Fruit fly (Drosophila melanogaster) whole organism, embryonic: Measurements from ENCODE around the gene snu.
A peak's percentile ranks its signal among the peaks of the same experiment; 100 is the strongest.

Source experiments
- CG10209 ChIP-seq: fragments of 200-800 bp; sonication (Bioruptor generic); optimal IDR thresholded peaks from 3 replicates; lab custom pipeline; 2017; ENCODE audit warnings: missing biosample characterization, mild to moderate bottlenecking, missing genetic modification characterization, missing genetic modification reagents
- CG10267 ChIP-seq: fragments of 200-800 bp; sonication (Bioruptor generic); optimal IDR thresholded peaks from 2 replicates; lab custom pipeline; 2018; ENCODE audit warnings: missing biosample characterization, mild to moderate bottlenecking, missing genetic modification characterization, moderate library complexity
- CG12104 ChIP-seq: fragments of 200-800 bp; sonication (Bioruptor generic); optimal IDR thresholded peaks from 3 replicates; lab custom pipeline; 2016; ENCODE audit warnings: missing biosample characterization, missing genetic modification characterization
- CG12744 ChIP-seq: fragments of 200-800 bp; sonication (Bioruptor generic); optimal IDR thresholded peaks from 2 replicates; lab custom pipeline; 2016; ENCODE audit warnings: missing biosample characterization, missing genetic modification characterization
- CG13287 ChIP-seq: fragments of 200-800 bp; sonication (Bioruptor generic); IDR thresholded peaks from 2 replicates; pipeline ENCODE4 v1.3.6; 2022; ENCODE audit warnings: missing biosample characterization, missing genetic modification characterization; ENCODE audit not compliant: partially characterized antibody
- CG13624 ChIP-seq: fragments of 200-800 bp; sonication (Bioruptor generic); optimal IDR thresholded peaks from 2 replicates; lab custom pipeline; 2016; ENCODE audit warnings: missing biosample characterization, missing genetic modification characterization
- CG14441 ChIP-seq: fragments of 200-800 bp; sonication (Bioruptor generic); IDR thresholded peaks from 2 replicates; pipeline ENCODE4 v1.3.6; 2022; ENCODE audit warnings: missing biosample characterization, missing genetic modification characterization
- CG14710 ChIP-seq: fragments of 200-800 bp; sonication (Bioruptor generic); optimal IDR thresholded peaks from 3 replicates; lab custom pipeline; 2019; ENCODE audit warnings: missing biosample characterization, mild to moderate bottlenecking, missing genetic modification characterization, moderate library complexity
- CG15073 ChIP-seq: fragments of 200-800 bp; sonication (Bioruptor generic); optimal IDR thresholded peaks from 2 replicates; lab custom pipeline; 2016; ENCODE audit warnings: missing biosample characterization, missing genetic modification characterization
- CG15514 ChIP-seq: fragments of 200-800 bp; sonication (Bioruptor generic); optimal IDR thresholded peaks from 3 replicates; lab custom pipeline; 2017; ENCODE audit warnings: missing biosample characterization, missing genetic modification characterization, mild to moderate bottlenecking, moderate library complexity, missing genetic modification reagents
- CG1647 ChIP-seq: fragments of 200-800 bp; sonication (Bioruptor generic); optimal IDR thresholded peaks from 3 replicates; lab custom pipeline; 2016; ENCODE audit warnings: missing biosample characterization, missing genetic modification characterization
- CG16815 ChIP-seq: fragments of 200-800 bp; sonication (Bioruptor generic); optimal IDR thresholded peaks from 3 replicates; lab custom pipeline; 2017; ENCODE audit warnings: missing biosample characterization, mild to moderate bottlenecking, missing genetic modification characterization
- CG18476 ChIP-seq: fragments of 200-800 bp; sonication (Bioruptor generic); optimal IDR thresholded peaks from 2 replicates; lab custom pipeline; 2016; ENCODE audit warnings: missing biosample characterization, mild to moderate bottlenecking, missing genetic modification characterization
- CG2889 ChIP-seq: fragments of 200-800 bp; sonication (Bioruptor generic); IDR thresholded peaks from 3 replicates; pipeline ENCODE4 v1.3.6; 2022; ENCODE audit warnings: missing biosample characterization, missing genetic modification characterization
- CG30020 ChIP-seq: fragments of 200-800 bp; optimal IDR thresholded peaks from 2 replicates; lab custom pipeline; 2019; ENCODE audit warnings: missing biosample characterization, mild to moderate bottlenecking, missing genetic modification characterization, moderate library complexity
- CG3995 ChIP-seq: fragments of 200-800 bp; sonication (Bioruptor generic); optimal IDR thresholded peaks from 3 replicates; lab custom pipeline; 2016; ENCODE audit warnings: missing biosample characterization, missing genetic modification characterization
- CG4707 ChIP-seq: fragments of 200-800 bp; sonication (Bioruptor generic); optimal IDR thresholded peaks from 2 replicates; lab custom pipeline; 2018; ENCODE audit warnings: missing biosample characterization, mild to moderate bottlenecking, missing genetic modification characterization, moderate library complexity
- CG4730 ChIP-seq: fragments of 200-800 bp; sonication (Bioruptor generic); IDR thresholded peaks from 2 replicates; pipeline ENCODE4 v1.3.6; 2022; ENCODE audit warnings: missing biosample characterization, missing genetic modification characterization
- CG6654 ChIP-seq: fragments of 200-800 bp; sonication (Bioruptor generic); optimal IDR thresholded peaks from 2 replicates; lab custom pipeline; 2017; ENCODE audit warnings: missing biosample characterization, mild to moderate bottlenecking, missing genetic modification characterization
- CG8388 ChIP-seq: fragments of 200-800 bp; sonication (Bioruptor generic); optimal IDR thresholded peaks from 2 replicates; lab custom pipeline; 2019; ENCODE audit warnings: missing biosample characterization, mild to moderate bottlenecking, missing genetic modification characterization, moderate library complexity
- CG9817 ChIP-seq: fragments of 200-800 bp; sonication (Bioruptor generic); optimal IDR thresholded peaks from 2 replicates; lab custom pipeline; 2018; ENCODE audit warnings: missing biosample characterization, mild to moderate bottlenecking, missing genetic modification characterization, moderate library complexity
- CG9876 ChIP-seq: fragments of 200-800 bp; sonication (Bioruptor generic); optimal IDR thresholded peaks from 2 replicates; lab custom pipeline; 2016; ENCODE audit warnings: missing biosample characterization, missing genetic modification characterization
- Dip2 ChIP-seq: fragments of 200-800 bp; sonication (Bioruptor generic); IDR thresholded peaks from 2 replicates; pipeline ENCODE4 v1.3.6; 2022; ENCODE audit warnings: missing biosample characterization, missing genetic modification characterization
- ERR ChIP-seq: fragments of 200-800 bp; sonication (Bioruptor generic); optimal IDR thresholded peaks from 2 replicates; lab custom pipeline; 2016; ENCODE audit warnings: missing biosample characterization, missing genetic modification characterization
- Gsc ChIP-seq: fragments of 200-800 bp; sonication (Bioruptor generic); IDR thresholded peaks from 2 replicates; pipeline ENCODE4 v1.3.6; 2022; ENCODE audit warnings: missing biosample characterization, missing genetic modification characterization
- Hey ChIP-seq: fragments of 200-800 bp; sonication (Bioruptor generic); optimal IDR thresholded peaks from 3 replicates; lab custom pipeline; 2018; ENCODE audit warnings: missing biosample characterization, mild to moderate bottlenecking, missing genetic modification characterization
- Hr39 ChIP-seq: fragments of >200 bp; optimal IDR thresholded peaks from 2 replicates; lab custom pipeline; 2017
- bbx ChIP-seq: fragments of 200-800 bp; sonication (Bioruptor generic); IDR thresholded peaks from 2 replicates; pipeline ENCODE4 v1.3.6; 2022; ENCODE audit warnings: missing biosample characterization, missing genetic modification characterization; ENCODE audit not compliant: partially characterized antibody
- cato ChIP-seq: fragments of 200-800 bp; sonication (Bioruptor generic); optimal IDR thresholded peaks from 2 replicates; lab custom pipeline; 2016; ENCODE audit warnings: missing biosample characterization, missing genetic modification characterization, borderline replicate concordance
- chif ChIP-seq, 2 experiments: fragments of 200-800 bp; sonication (Bioruptor generic); optimal IDR thresholded peaks; 3 replicates each; lab custom pipeline; 2016; ENCODE audit warnings: missing biosample characterization in 2 of 2, missing genetic modification characterization in 2 of 2
- crc ChIP-seq: fragments of 200-800 bp; sonication (Bioruptor generic); optimal IDR thresholded peaks from 2 replicates; lab custom pipeline; 2016; ENCODE audit warnings: missing biosample characterization, missing genetic modification characterization
- emc ChIP-seq: fragments of 200-800 bp; sonication (Bioruptor generic); optimal IDR thresholded peaks from 2 replicates; lab custom pipeline; 2016; ENCODE audit warnings: missing biosample characterization, missing genetic modification characterization
- esg ChIP-seq: fragments of 200-800 bp; sonication (Bioruptor generic); conservative IDR thresholded peaks from 2 replicates; pipeline ENCODE4 v1.3.6; 2022; ENCODE audit warnings: missing biosample characterization, missing genetic modification characterization
- eyg ChIP-seq: fragments of 200-800 bp; sonication (Bioruptor generic); optimal IDR thresholded peaks from 3 replicates; lab custom pipeline; 2016; ENCODE audit warnings: missing biosample characterization, missing genetic modification characterization
- fd64A ChIP-seq: fragments of 200-800 bp; sonication (Bioruptor generic); optimal IDR thresholded peaks from 3 replicates; lab custom pipeline; 2018; ENCODE audit warnings: missing biosample characterization, mild to moderate bottlenecking, missing genetic modification characterization
- gce ChIP-seq: fragments of 200-800 bp; sonication (Bioruptor generic); IDR thresholded peaks from 3 replicates; pipeline ENCODE4 v1.3.6; 2022; ENCODE audit warnings: missing biosample characterization, missing genetic modification characterization
- gfzf ChIP-seq: fragments of 200-800 bp; sonication (Bioruptor generic); optimal IDR thresholded peaks from 2 replicates; lab custom pipeline; 2016; ENCODE audit warnings: missing biosample characterization, mild to moderate bottlenecking, missing genetic modification characterization, moderate library complexity
- gro ChIP-seq: fragments of 200-800 bp; sonication (Bioruptor generic); optimal IDR thresholded peaks from 2 replicates; lab custom pipeline; 2016; ENCODE audit warnings: missing biosample characterization, missing genetic modification characterization
- hbn ChIP-seq: fragments of 200-800 bp; sonication (Bioruptor generic); IDR thresholded peaks from 2 replicates; pipeline ENCODE4 v1.3.6; 2022; ENCODE audit warnings: missing biosample characterization, missing genetic modification characterization; ENCODE audit not compliant: partially characterized antibody
- inv ChIP-seq: fragments of 200-800 bp; sonication (Bioruptor generic); IDR thresholded peaks from 2 replicates; pipeline ENCODE4 v1.3.6; 2022; ENCODE audit warnings: missing biosample characterization, missing genetic modification characterization; ENCODE audit not compliant: partially characterized antibody
- kay ChIP-seq: fragments of 200-800 bp; sonication (Bioruptor generic); optimal IDR thresholded peaks from 2 replicates; lab custom pipeline; 2016; ENCODE audit warnings: missing biosample characterization, missing genetic modification characterization
- klu ChIP-seq: fragments of 200-800 bp; sonication (Bioruptor generic); IDR thresholded peaks from 2 replicates; pipeline ENCODE4 v1.3.6; 2022; ENCODE audit warnings: missing biosample characterization, missing genetic modification characterization
- knrl ChIP-seq: fragments of 200-800 bp; sonication (Bioruptor generic); IDR thresholded peaks from 3 replicates; pipeline ENCODE4 v1.3.6; 2022; ENCODE audit warnings: missing biosample characterization, missing genetic modification characterization; ENCODE audit not compliant: partially characterized antibody
- nerfin-1 ChIP-seq: fragments of 200-800 bp; sonication (Bioruptor generic); optimal IDR thresholded peaks from 3 replicates; lab custom pipeline; 2019; ENCODE audit warnings: missing biosample characterization, mild to moderate bottlenecking, missing genetic modification characterization, moderate library complexity
- pb ChIP-seq: fragments of 200-800 bp; sonication (Bioruptor generic); optimal IDR thresholded peaks from 3 replicates; lab custom pipeline; 2016; ENCODE audit warnings: missing biosample characterization, missing genetic modification characterization
- slbo ChIP-seq: fragments of 200-800 bp; sonication (Bioruptor generic); IDR thresholded peaks from 2 replicates; pipeline ENCODE4 v1.3.6; 2022; ENCODE audit warnings: missing biosample characterization, missing genetic modification characterization
- tll ChIP-seq, 2 experiments: fragments of 200-800 bp in 1 of 2; fragments of >200 bp in 1 of 2; sonication (Bioruptor generic) in 1 of 2; optimal IDR thresholded peaks; 2 replicates each; lab custom pipeline; 2017 to 2019; ENCODE audit warnings: missing biosample characterization in 2 of 2, missing genetic modification characterization in 2 of 2, mild to moderate bottlenecking in 1 of 2, moderate library complexity in 1 of 2
- ttk ChIP-seq: fragments of 200-800 bp; sonication (Bioruptor generic); IDR thresholded peaks from 2 replicates; pipeline ENCODE4 v2.1.2; 2022; ENCODE audit warnings: missing biosample characterization, missing genetic modification characterization
- zen2 ChIP-seq: fragments of 200-800 bp; sonication (Bioruptor generic); IDR thresholded peaks from 3 replicates; pipeline ENCODE4 v1.3.6; 2022; ENCODE audit warnings: missing biosample characterization, missing genetic modification characterization; ENCODE audit not compliant: partially characterized antibody
- zfh2 ChIP-seq: fragments of 200-800 bp; sonication (Bioruptor generic); optimal IDR thresholded peaks from 2 replicates; lab custom pipeline; 2016; ENCODE audit warnings: missing biosample characterization, missing genetic modification characterization

Gene snu

DNA sequence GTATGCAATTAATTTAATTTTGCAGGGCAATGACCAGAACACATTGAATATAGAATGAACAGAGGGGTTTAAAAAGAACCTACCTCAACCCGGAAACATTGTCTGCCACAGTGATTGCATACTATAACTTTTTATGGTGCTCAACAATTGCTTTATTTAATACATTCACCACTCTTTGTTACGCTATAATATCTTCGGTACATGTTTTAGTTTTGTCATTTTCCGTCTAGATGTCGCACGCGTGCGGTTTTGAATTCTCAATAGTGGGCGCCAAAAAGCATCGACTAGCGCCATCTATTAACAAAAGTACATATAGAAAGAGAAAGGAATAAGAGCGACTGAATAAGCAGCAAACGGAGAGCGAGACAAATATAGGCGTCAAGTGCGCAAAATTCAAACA, 2.7 kb upstream of the snu start (continued):
- peak; percentile 66 for TF ChIP-seq CG12104 (GFP tag; lab: Kevin White, UChicago)
- peak; percentile 43; the same call in 1 of the 3 replicates for TF ChIP-seq CG2889 (GFP tag; lab: Robert Waterston, UW)
- TF ChIP-seq nerfin-1: peak; percentile 59
- peak; percentile 65 for TF ChIP-seq emc (GFP tag; lab: Kevin White, UChicago)
- peak; percentile 91 for TF ChIP-seq CG9817
- peak; percentile 51 for TF ChIP-seq fd64A (GFP tag; lab: Kevin White, UChicago)
- TF ChIP-seq CG13624 (GFP tag; lab: Kevin White, UChicago): peak; percentile 87
- TF ChIP-seq klu (GFP tag; lab: Robert Waterston, UW): peak; percentile 33; the same call in 1 of the 2 replicates
- TF ChIP-seq CG9876 (GFP tag; lab: Kevin White, UChicago): peak; percentile 91
- TF ChIP-seq ERR (GFP tag; lab: Kevin White, UChicago): no peak
- no peak for TF ChIP-seq hbn (GFP tag; lab: Robert Waterston, UW)
- TF ChIP-seq CG14710 (tag; lab: Kevin White, UChicago): no peak
- peak; percentile 81 for TF ChIP-seq CG12744
- TF ChIP-seq CG10267: peak; percentile 75
- TF ChIP-seq CG3995 (GFP tag; lab: Kevin White, UChicago): peak; percentile 1
- peak; percentile 81 for TF ChIP-seq CG4707 (GFP tag; lab: Kevin White, UChicago)
- TF ChIP-seq knrl (GFP tag; lab: Robert Waterston, UW): peak; percentile 46; the same call in 1 of the 3 replicates
- TF ChIP-seq pb (GFP tag; lab: Kevin White, UChicago): peak; percentile 88
- TF ChIP-seq gro: no peak
- no peak for TF ChIP-seq zen2 (GFP tag; lab: Robert Waterston, UW)
- peak; percentile 72 for TF ChIP-seq CG6654 (GFP tag; lab: Kevin White, UChicago)
- peak; percentile 67 for TF ChIP-seq cato
- peak; percentile 82 for TF ChIP-seq CG14441 (GFP tag; lab: Robert Waterston, UW)
- peak; percentile 52 for TF ChIP-seq Gsc (GFP tag; lab: Robert Waterston, UW)
- TF ChIP-seq crc: peak; percentile 18
- peak; percentile 75 for TF ChIP-seq CG15514
- peak; percentile 71 for TF ChIP-seq CG10209 (GFP tag; lab: Kevin White, UChicago)
- TF ChIP-seq tll (GFP tag; optimal IDR thresholded peaks at IDR 0.05; lab: Kevin White, UChicago): no peak
- peak; percentile 89 for TF ChIP-seq gce (GFP tag; lab: Robert Waterston, UW)
- peak; percentile 43; the same call in 1 of the 2 replicates for TF ChIP-seq bbx
- peak; percentile 44 for TF ChIP-seq gfzf (GFP tag; lab: Kevin White, UChicago)
- TF ChIP-seq inv (GFP tag; lab: Robert Waterston, UW): no peak
- 0 out of 2 replicates have a peak, but pooled peaks have one; percentile 30 for TF ChIP-seq Dip2 (GFP tag; lab: Robert Waterston, UW)
- TF ChIP-seq CG15073 (GFP tag; lab: Kevin White, UChicago): peak; percentile 59
- peak; percentile 26 for TF ChIP-seq Hey (tag; lab: Kevin White, UChicago)
- peak; percentile 86 for TF ChIP-seq CG4730 (GFP tag; lab: Robert Waterston, UW)
- peak; percentile 83 for TF ChIP-seq ttk (GFP tag; lab: Robert Waterston, UW)
- TF ChIP-seq CG8388: peak; percentile 61
- peak; percentile 55 for TF ChIP-seq kay (GFP tag; lab: Kevin White, UChicago)
- peak; percentile 74 for TF ChIP-seq CG16815 (GFP tag; lab: Kevin White, UChicago)
- TF ChIP-seq esg (GFP tag; lab: Robert Waterston, UW): peak; percentile 43
- TF ChIP-seq CG1647 (GFP tag; lab: Kevin White, UChicago): peak; percentile 77
- TF ChIP-seq eyg (GFP tag; lab: Kevin White, UChicago): peak; percentile 62
- no peak for TF ChIP-seq CG13287 (GFP tag; lab: Robert Waterston, UW)
- peak; percentile 87 to 94 for TF ChIP-seq chif (GFP tag; optimal IDR thresholded peaks at IDR 0.05; lab: Kevin White, UChicago)
- TF ChIP-seq slbo (GFP tag; lab: Robert Waterston, UW): peak; percentile 94
- no peak for TF ChIP-seq CG30020 (tag; lab: Kevin White, UChicago)
- TF ChIP-seq CG18476: peak; percentile 52
- no peak for TF ChIP-seq Hr39 (lab: Kevin White, UChicago)
- peak; percentile 53 for TF ChIP-seq zfh2 (GFP tag; lab: Kevin White, UChicago)
